Worm (Caenorhabditis elegans) whole organism, L3 larva: ENCODE measurements around the gene dpy-4.

Source experiments
- pha-4 ChIP-seq: fragments of 150-350 bp; optimal IDR thresholded peaks from 2 replicates; lab custom pipeline; 2014; ENCODE audit warnings: missing biosample characterization, missing genetic modification reagents, missing genetic modification characterization
- snpc-4 ChIP-seq: fragments of 150-350 bp; optimal IDR thresholded peaks from 2 replicates; lab custom pipeline; 2014; ENCODE audit warnings: missing biosample characterization, missing genetic modification characterization
- unc-62 ChIP-seq: fragments of 150-350 bp; sonication (generic microtip); optimal IDR thresholded peaks from 4 replicates; lab custom pipeline; 2014; ENCODE audit warnings: missing biosample characterization, missing genetic modification reagents, missing genetic modification characterization
- zag-1 ChIP-seq: fragments of 150-350 bp; optimal IDR thresholded peaks from 2 replicates; lab custom pipeline; 2014; ENCODE audit warnings: missing biosample characterization, missing genetic modification characterization
- ztf-4 ChIP-seq: fragments of 150-350 bp; optimal IDR thresholded peaks from 2 replicates; lab custom pipeline; 2014; ENCODE audit warnings: missing biosample characterization, missing genetic modification characterization

DNA sequence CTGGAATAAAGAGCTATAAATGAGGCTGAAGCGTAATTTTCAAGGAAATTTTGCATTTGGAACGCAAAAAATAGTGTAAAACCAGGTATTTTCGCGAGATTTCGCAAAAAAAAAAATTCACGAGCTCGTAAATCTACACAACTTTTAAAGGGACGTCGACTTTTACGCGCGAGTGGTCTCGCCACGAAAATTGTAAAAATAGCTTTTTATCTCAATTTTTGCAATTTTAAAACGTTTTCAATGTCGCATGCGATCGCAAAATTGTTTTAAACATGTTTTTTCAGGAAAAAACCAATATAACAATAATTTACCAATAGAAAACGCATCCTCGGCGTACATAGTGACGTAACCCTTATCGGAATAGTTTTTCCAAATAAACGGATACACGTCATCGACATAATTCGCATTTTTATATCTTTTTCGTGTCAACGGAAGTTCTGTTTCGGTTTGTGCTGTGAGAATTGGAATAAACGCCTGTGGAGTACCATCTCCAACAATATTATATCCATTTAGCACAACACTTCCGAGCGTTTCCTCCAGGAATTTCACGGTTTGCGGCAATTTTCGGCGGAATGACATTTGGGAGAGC, 29.8 kb downstream of the dpy-4 start:
- TF ChIP-seq zag-1 (tag; lab: Kevin White, UChicago) (no peak), unc-62 (GFP tag; lab: Kevin White, UChicago) (no peak), ztf-4 (tag; lab: Kevin White, UChicago) (no peak), snpc-4 (no peak), pha-4 (tag; lab: Kevin White, UChicago) (peak; percentile 5)
